Fruit fly (Drosophila melanogaster) whole organism, adult: ENCODE data around the gene Irbp.

Experiments used
- CG11617 ChIP-seq: fragments of 200-800 bp; sonication (Bioruptor generic); optimal IDR thresholded peaks from 2 replicates; lab custom pipeline; 2017; ENCODE audit warnings: mild to moderate bottlenecking, missing biosample characterization, missing genetic modification reagents, missing genetic modification characterization
- CG12768 ChIP-seq: fragments of 200-800 bp; sonication (Bioruptor generic); optimal IDR thresholded peaks from 2 replicates; lab custom pipeline; 2017; ENCODE audit warnings: missing biosample characterization, missing genetic modification characterization, mild to moderate bottlenecking, moderate library complexity, missing genetic modification reagents
- CG14711 ChIP-seq: fragments of 200-800 bp; sonication (Bioruptor generic); optimal IDR thresholded peaks from 2 replicates; lab custom pipeline; 2018; ENCODE audit warnings: missing biosample characterization, mild to moderate bottlenecking, missing genetic modification characterization, moderate library complexity
- CG1620 ChIP-seq: fragments of 200-800 bp; sonication (Bioruptor generic); optimal IDR thresholded peaks from 2 replicates; lab custom pipeline; 2016; ENCODE audit warnings: missing biosample characterization, missing genetic modification characterization
- CG33017 ChIP-seq: fragments of 200-800 bp; sonication (Bioruptor generic); optimal IDR thresholded peaks from 2 replicates; lab custom pipeline; 2018; ENCODE audit warnings: missing biosample characterization, mild to moderate bottlenecking, missing genetic modification characterization, moderate library complexity
- CG5204 ChIP-seq: fragments of 200-800 bp; sonication (Bioruptor generic); optimal IDR thresholded peaks from 2 replicates; lab custom pipeline; 2016; ENCODE audit warnings: missing biosample characterization, missing genetic modification characterization
- CG7045 ChIP-seq: fragments of 200-800 bp; sonication (Bioruptor generic); optimal IDR thresholded peaks from 2 replicates; lab custom pipeline; 2017; ENCODE audit warnings: missing biosample characterization, mild to moderate bottlenecking, missing genetic modification characterization
- CG7101 ChIP-seq: fragments of 200-800 bp; sonication (Bioruptor generic); optimal IDR thresholded peaks from 2 replicates; lab custom pipeline; 2018; ENCODE audit warnings: missing biosample characterization, mild to moderate bottlenecking, missing genetic modification characterization, moderate library complexity
- Clk ChIP-seq: fragments of 200-800 bp; sonication (Bioruptor generic); optimal IDR thresholded peaks from 2 replicates; lab custom pipeline; 2017; ENCODE audit warnings: missing biosample characterization, missing genetic modification characterization
- Crg-1 ChIP-seq: fragments of 200-800 bp; sonication (Bioruptor generic); optimal IDR thresholded peaks from 2 replicates; lab custom pipeline; 2016; ENCODE audit warnings: missing biosample characterization, missing genetic modification characterization
- Hr96 ChIP-seq: fragments of 200-800 bp; sonication (Bioruptor generic); optimal IDR thresholded peaks from 2 replicates; lab custom pipeline; 2016; ENCODE audit warnings: missing biosample characterization, missing genetic modification characterization
- Mnt ChIP-seq: fragments of 200-800 bp; sonication (Bioruptor generic); optimal IDR thresholded peaks from 2 replicates; lab custom pipeline; 2016; ENCODE audit warnings: missing biosample characterization, mild to moderate bottlenecking, missing genetic modification characterization
- bab1 ChIP-seq: fragments of 200-800 bp; sonication (Bioruptor generic); optimal IDR thresholded peaks from 3 replicates; lab custom pipeline; 2019; ENCODE audit warnings: missing biosample characterization, mild to moderate bottlenecking, missing genetic modification characterization, moderate library complexity
- cic ChIP-seq: fragments of 200-800 bp; sonication (Bioruptor generic); optimal IDR thresholded peaks from 2 replicates; lab custom pipeline; 2017; ENCODE audit warnings: missing biosample characterization, mild to moderate bottlenecking, missing genetic modification characterization, moderate library complexity
- cnc ChIP-seq, 2 experiments: fragments of >200 bp; optimal IDR thresholded peaks; 2 replicates each; lab custom pipeline; 2017
- kay ChIP-seq: fragments of 200-800 bp; sonication (Bioruptor generic); peaks from one replicate; lab custom pipeline; 2016; ENCODE audit warnings: missing biosample characterization, missing genetic modification characterization, borderline replicate concordance
- ovo ChIP-seq: fragments of 200-800 bp; sonication (Bioruptor generic); optimal IDR thresholded peaks from 2 replicates; lab custom pipeline; 2016; ENCODE audit warnings: missing biosample characterization, missing genetic modification characterization
- pad ChIP-seq: fragments of 200-800 bp; sonication (Bioruptor generic); optimal IDR thresholded peaks from 3 replicates; lab custom pipeline; 2017; ENCODE audit warnings: missing biosample characterization, missing genetic modification characterization, mild to moderate bottlenecking, moderate library complexity, missing genetic modification reagents
- tj ChIP-seq: fragments of 200-800 bp; sonication (Bioruptor generic); optimal IDR thresholded peaks from 3 replicates; lab custom pipeline; 2017; ENCODE audit warnings: missing biosample characterization, mild to moderate bottlenecking, missing genetic modification characterization, moderate library complexity
- toe ChIP-seq: fragments of 200-800 bp; sonication (Bioruptor generic); optimal IDR thresholded peaks from 2 replicates; lab custom pipeline; 2016; ENCODE audit warnings: missing biosample characterization, missing genetic modification characterization

Irbp gene

dm6 chr3R:11395541-11395940, 14.3 kb upstream of the Irbp start:
- no peak for TF ChIP-seq pad (GFP tag; lab: Kevin White, UChicago)
- no peak for TF ChIP-seq Hr96
- TF ChIP-seq kay (GFP tag; lab: Kevin White, UChicago): no peak
- no peak for TF ChIP-seq CG11617 (GFP tag; lab: Kevin White, UChicago)
- TF ChIP-seq CG12768 (GFP tag; lab: Kevin White, UChicago): no peak
- TF ChIP-seq CG1620 (GFP tag; lab: Kevin White, UChicago): no peak

- TF ChIP-seq Clk (GFP tag; lab: Kevin White, UChicago) (no peak), toe (GFP tag; lab: Kevin White, UChicago) (no peak), CG33017 (tag; lab: Kevin White, UChicago) (no peak), CG7045 (GFP tag; lab: Kevin White, UChicago) (no peak), CG14711 (tag; lab: Kevin White, UChicago) (no peak), bab1 (no peak), CG7101 (no peak), CG11617 (GFP tag; lab: Kevin White, UChicago) (no peak), CG5204 (no peak), Crg-1 (GFP tag; lab: Kevin White, UChicago) (no peak), Hr96 (no peak), kay (GFP tag; lab: Kevin White, UChicago) (no peak), cic (GFP tag; lab: Kevin White, UChicago) (no peak), CG1620 (GFP tag; lab: Kevin White, UChicago) (no peak), CG12768 (GFP tag; lab: Kevin White, UChicago) (no peak), tj (GFP tag; lab: Kevin White, UChicago) (no peak)
These were observed 7.0 kb upstream of the Irbp start for dm6 chr3R:11402894-11403293.

dm6 chr3R:11407733-11408134, 2.1 kb upstream of the Irbp start, which contains the start of gene mRpL40:
mRpL40 (plus strand) TSS chr3R:11407918.
- TF ChIP-seq kay (GFP tag; lab: Kevin White, UChicago) (no peak), bab1 (peak; percentile 48)

dm6 chr3R:11412371-11412770, 2.5 kb downstream of the Irbp start, which contains the start of gene Ipo9:
Ipo9 (plus strand) TSS chr3R:11412522.
- peak; percentile 40 for TF ChIP-seq CG7101
- peak; percentile 18 for TF ChIP-seq Crg-1 (GFP tag; lab: Kevin White, UChicago)
- peak; percentile 70 for TF ChIP-seq kay (GFP tag; lab: Kevin White, UChicago)
- peak; percentile 19 for TF ChIP-seq bab1
- peak; percentile 76 for TF ChIP-seq Mnt (GFP tag; lab: Kevin White, UChicago)
- peak; percentile 1 for TF ChIP-seq cic (GFP tag; lab: Kevin White, UChicago)
- no peak for TF ChIP-seq CG1620 (GFP tag; lab: Kevin White, UChicago)
- no peak for TF ChIP-seq CG7045 (GFP tag; lab: Kevin White, UChicago)

- TF ChIP-seq Clk (GFP tag; lab: Kevin White, UChicago) (no peak), CG12768 (GFP tag; lab: Kevin White, UChicago) (peak; percentile 2)
These were observed 8.7 kb downstream of the Irbp start, which contains the start of the genes bumpel and CG45676 for dm6 chr3R:11418568-11418967. bumpel (minus strand) TSS chr3R:11418668. CG45676 (plus strand) TSS chr3R:11418885.

- TF ChIP-seq tj (GFP tag; lab: Kevin White, UChicago): peak; percentile 59
- TF ChIP-seq cnc (optimal IDR thresholded peaks at IDR 0.05; lab: Kevin White, UChicago): no peak
- peak; percentile 87 for TF ChIP-seq CG7045 (GFP tag; lab: Kevin White, UChicago)
- TF ChIP-seq CG7101: peak; percentile 87
- TF ChIP-seq Mnt (GFP tag; lab: Kevin White, UChicago): peak; percentile 81
- peak; percentile 86 for TF ChIP-seq CG11617 (GFP tag; lab: Kevin White, UChicago)
- peak; percentile 84 for TF ChIP-seq Crg-1 (GFP tag; lab: Kevin White, UChicago)
- peak; percentile 88 for TF ChIP-seq CG12768 (GFP tag; lab: Kevin White, UChicago)
- peak; percentile 73 for TF ChIP-seq pad (GFP tag; lab: Kevin White, UChicago)
- TF ChIP-seq bab1: peak; percentile 88
- peak; percentile 89 for TF ChIP-seq toe (GFP tag; lab: Kevin White, UChicago)
- TF ChIP-seq CG5204: peak; percentile 87
- TF ChIP-seq Hr96: peak; percentile 90
- TF ChIP-seq CG1620 (GFP tag; lab: Kevin White, UChicago): peak; percentile 95
- peak; percentile 76 for TF ChIP-seq ovo (GFP tag; lab: Kevin White, UChicago)
- peak; percentile 76 for TF ChIP-seq CG33017 (tag; lab: Kevin White, UChicago)
- peak; percentile 73 for TF ChIP-seq Clk (GFP tag; lab: Kevin White, UChicago)
- peak; percentile 82 for TF ChIP-seq CG14711 (tag; lab: Kevin White, UChicago)
- TF ChIP-seq cic (GFP tag; lab: Kevin White, UChicago): no peak
- no peak for TF ChIP-seq kay (GFP tag; lab: Kevin White, UChicago)
These were observed 11.8 kb downstream of the Irbp start, which contains the start of the genes ninaG and Sptz for dm6 chr3R:11421643-11422122. ninaG (minus strand) TSS chr3R:11421693. Sptz (plus strand) TSS chr3R:11422092.

DNA sequence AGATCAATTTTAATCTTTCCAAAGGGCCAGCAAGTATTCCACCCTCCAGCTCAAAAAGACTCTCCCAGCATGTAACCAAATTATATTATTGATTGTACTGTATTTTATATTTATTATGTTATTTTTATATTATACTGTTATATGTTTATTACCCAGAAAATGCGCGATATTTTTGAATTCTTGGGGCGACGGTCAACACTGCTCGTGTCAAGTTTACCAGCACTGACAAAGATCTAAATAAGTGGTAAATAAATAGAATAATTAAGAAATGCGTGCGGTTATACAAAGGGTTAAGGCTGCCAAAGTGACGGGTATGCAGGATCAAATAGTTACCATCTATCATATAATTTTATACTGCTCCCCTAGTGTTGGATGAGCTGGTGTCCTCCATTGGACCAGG, 20.0 kb downstream of the Irbp start, which contains the start of gene Dtd:
Gene Dtd (plus strand): TSS at position 248 of the 400 bp plus-strand sequence.
- TF ChIP-seq CG12768 (GFP tag; lab: Kevin White, UChicago) (peak; percentile 54), CG33017 (tag; lab: Kevin White, UChicago) (peak; percentile 3), Hr96 (no peak), CG1620 (GFP tag; lab: Kevin White, UChicago) (no peak), Mnt (GFP tag; lab: Kevin White, UChicago) (peak; percentile 44), CG11617 (GFP tag; lab: Kevin White, UChicago) (no peak), Crg-1 (GFP tag; lab: Kevin White, UChicago) (peak; percentile 54), tj (GFP tag; lab: Kevin White, UChicago) (no peak), ovo (GFP tag; lab: Kevin White, UChicago) (no peak), Clk (GFP tag; lab: Kevin White, UChicago) (no peak), cic (GFP tag; lab: Kevin White, UChicago) (no peak), CG14711 (tag; lab: Kevin White, UChicago) (peak; percentile 43), pad (GFP tag; lab: Kevin White, UChicago) (peak; percentile 51), kay (GFP tag; lab: Kevin White, UChicago) (no peak), CG7045 (GFP tag; lab: Kevin White, UChicago) (no peak), CG7101 (peak; percentile 58), toe (GFP tag; lab: Kevin White, UChicago) (no peak), bab1 (no peak), CG5204 (no peak), cnc (optimal IDR thresholded peaks at IDR 0.05; lab: Kevin White, UChicago) (no peak)
